Worm (Caenorhabditis elegans): ENCODE measurements around the gene chil-19.
A peak's percentile ranks its signal among the peaks of the same experiment; 100 is the strongest.

The chil-19 gene

DNA sequence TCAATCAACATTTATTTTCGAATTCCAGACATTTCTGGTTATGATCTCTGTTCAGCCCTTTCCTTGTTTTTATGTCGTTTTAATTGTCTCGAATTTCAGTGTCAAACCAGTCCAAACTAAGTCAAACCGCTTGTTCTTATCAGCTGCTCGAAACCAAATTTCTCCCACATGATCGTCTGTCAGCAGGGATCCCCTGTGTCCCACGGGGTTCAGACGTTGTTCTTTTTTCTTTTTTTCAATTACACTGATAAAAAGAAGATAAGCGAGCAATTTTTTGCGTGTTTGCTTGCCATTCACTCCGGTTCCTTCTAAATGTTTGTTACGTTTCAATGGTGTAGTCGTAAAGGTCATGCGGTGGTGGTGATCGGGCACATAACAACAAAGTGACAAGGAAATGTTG lies 47.8 kb upstream of the chil-19 start (continued):
- no peak for TF ChIP-seq zip-4 (GFP tag; optimal IDR thresholded peaks at IDR 0.05)
- TF ChIP-seq nhr-77 (tag; optimal IDR thresholded peaks at IDR 0.05) = no peak
- TF ChIP-seq dpl-1 (GFP tag; optimal IDR thresholded peaks at IDR 0.05) = no peak
- no peak for TF ChIP-seq rnt-1 (tag; optimal IDR thresholded peaks at IDR 0.05)
- TF ChIP-seq ztf-11 (tag; optimal IDR thresholded peaks at IDR 0.05) = no peak
- no peak for TF ChIP-seq ceh-8 (GFP tag; optimal IDR thresholded peaks at IDR 0.05)
- TF ChIP-seq lin-14 (GFP tag; optimal IDR thresholded peaks at IDR 0.05) = no peak
- no peak for TF ChIP-seq pqm-1 (tag; optimal IDR thresholded peaks at IDR 0.05)
- TF ChIP-seq dsc-1 (tag; optimal IDR thresholded peaks at IDR 0.05) = no peak
- no peak for TF ChIP-seq pax-3 (tag; optimal IDR thresholded peaks at IDR 0.05)
- no peak for TF ChIP-seq sox-4 (tag; optimal IDR thresholded peaks at IDR 0.05)
- TF ChIP-seq nhr-76 (tag; optimal IDR thresholded peaks at IDR 0.05) = no peak
- no peak for TF ChIP-seq ceh-63 (GFP tag; optimal IDR thresholded peaks at IDR 0.05)
- TF ChIP-seq alr-1 (tag; optimal IDR thresholded peaks at IDR 0.05; ENCODE audit: borderline replicate concordance) = no peak
- TF ChIP-seq irx-1 (tag; optimal IDR thresholded peaks at IDR 0.05) = no peak
- no peak for TF ChIP-seq F16B12.6 (tag; optimal IDR thresholded peaks at IDR 0.05)
- no peak for TF ChIP-seq grh-1 (GFP tag; IDR thresholded peaks at IDR 0.05)
- no peak for TF ChIP-seq hpl-2 (GFP tag; optimal IDR thresholded peaks at IDR 0.05)
- TF ChIP-seq aha-1 (tag; optimal IDR thresholded peaks at IDR 0.05) = no peak
- TF ChIP-seq nhr-12 (tag; optimal IDR thresholded peaks at IDR 0.05) = no peak
- no peak for TF ChIP-seq xbp-1 (tag; optimal IDR thresholded peaks at IDR 0.05)
- no peak for TF ChIP-seq unc-130 (tag; optimal IDR thresholded peaks at IDR 0.05)
- TF ChIP-seq hlh-17 (GFP tag; optimal IDR thresholded peaks at IDR 0.05; ENCODE audit: borderline replicate concordance) = no peak
- no peak for TF ChIP-seq snpc-4 (tag; optimal IDR thresholded peaks at IDR 0.05)
- TF ChIP-seq C04F5.9 (tag; optimal IDR thresholded peaks at IDR 0.05) = no peak

ce11 chrII:9500926-9501325 lies 46.7 kb upstream of the chil-19 start:
- TF ChIP-seq lin-14 (GFP tag; optimal IDR thresholded peaks at IDR 0.05) = peak; percentile 2
- TF ChIP-seq nhr-71 (tag; optimal IDR thresholded peaks at IDR 0.05) = peak; percentile 57
- TF ChIP-seq nhr-20 (tag; optimal IDR thresholded peaks at IDR 0.05) = peak; percentile 30
- TF ChIP-seq mdl-1 (tag; optimal IDR thresholded peaks at IDR 0.05) = peak in 1 of 2 experiments; percentile 49
- no peak for TF ChIP-seq tlp-1 (tag; optimal IDR thresholded peaks at IDR 0.05)
- TF ChIP-seq jun-1 (tag; optimal IDR thresholded peaks at IDR 0.05) = peak; percentile 10
- TF ChIP-seq nhr-90 (tag; optimal IDR thresholded peaks at IDR 0.05; ENCODE audit: poor library complexity) = peak; percentile 28
- TF ChIP-seq lin-35 (GFP tag; optimal IDR thresholded peaks at IDR 0.05) = peak in 1 of 2 experiments; percentile 73
- TF ChIP-seq elt-2 (tag; optimal IDR thresholded peaks at IDR 0.05) = peak; percentile 99
- TF ChIP-seq sox-4 (tag; optimal IDR thresholded peaks at IDR 0.05) = no peak
- no peak for TF ChIP-seq ceh-82 (tag; optimal IDR thresholded peaks at IDR 0.05)

- TF ChIP-seq nhr-71 (tag; optimal IDR thresholded peaks at IDR 0.05) (peak; percentile 28), ceh-8 (GFP tag; optimal IDR thresholded peaks at IDR 0.05) (no peak), ceh-63 (GFP tag; optimal IDR thresholded peaks at IDR 0.05) (no peak), lir-3 (tag; optimal IDR thresholded peaks at IDR 0.05; ENCODE audit: poor library complexity) (no peak), hpl-2 (GFP tag; optimal IDR thresholded peaks at IDR 0.05) (no peak), Y116A8C.19 (tag; optimal IDR thresholded peaks at IDR 0.05; ENCODE audit: borderline replicate concordance) (no peak), elt-2 (tag; optimal IDR thresholded peaks at IDR 0.05) (peak; percentile 51), mdl-1 (tag; optimal IDR thresholded peaks at IDR 0.05) (no peak), aly-2 (tag; optimal IDR thresholded peaks at IDR 0.05) (no peak), skn-1 (tag; optimal IDR thresholded peaks at IDR 0.05) (no peak), lin-15B (tag; optimal IDR thresholded peaks at IDR 0.05) (no peak), F16B12.6 (tag; optimal IDR thresholded peaks at IDR 0.05) (no peak), pqm-1 (tag; optimal IDR thresholded peaks at IDR 0.05) (peak; percentile 37), lin-14 (GFP tag; optimal IDR thresholded peaks at IDR 0.05) (peak; percentile 37), zag-1 (tag; optimal IDR thresholded peaks at IDR 0.05) (no peak), fkh-4 (tag; optimal IDR thresholded peaks at IDR 0.05; ENCODE audit: borderline replicate concordance) (no peak), fkh-8 (tag; optimal IDR thresholded peaks at IDR 0.05) (peak; percentile 1), ceh-88 (GFP tag; IDR thresholded peaks at IDR 0.05) (no peak), jun-1 (tag; optimal IDR thresholded peaks at IDR 0.05) (no peak), pax-3 (tag; optimal IDR thresholded peaks at IDR 0.05) (no peak)
Observed at ce11 chrII:9498589-9498988, 44.4 kb upstream of the chil-19 start.
